Worm (Caenorhabditis elegans): ENCODE results near the gene D2089.8.

DNA sequence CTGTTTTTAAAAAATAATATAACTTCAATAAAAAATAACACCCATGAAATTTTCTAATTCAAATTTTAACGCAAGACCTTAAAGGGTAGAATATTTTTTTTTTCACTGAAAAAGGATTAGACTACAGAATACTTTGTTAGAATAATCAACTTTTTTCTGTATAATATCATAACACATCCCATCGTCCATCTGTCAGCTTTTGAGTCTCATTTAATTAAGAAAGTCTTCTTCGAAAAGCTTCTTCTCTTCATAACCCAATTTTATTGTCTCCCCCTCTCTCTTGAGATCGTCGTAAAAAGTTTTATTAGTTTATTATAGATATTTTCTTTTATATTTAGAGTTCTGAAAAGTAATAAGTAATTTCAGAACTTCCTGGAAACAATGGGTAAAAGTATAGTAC, 33.5 kb upstream of the D2089.8 start:
- TF ChIP-seq R02D3.7 (tag; optimal IDR thresholded peaks at IDR 0.05) (no peak), ceh-16 (tag; optimal IDR thresholded peaks at IDR 0.05) (no peak), ceh-82 (tag; optimal IDR thresholded peaks at IDR 0.05) (no peak), snpc-4 (tag; optimal IDR thresholded peaks at IDR 0.05) (no peak), aly-2 (tag; optimal IDR thresholded peaks at IDR 0.05) (no peak), zag-1 (tag; optimal IDR thresholded peaks at IDR 0.05) (no peak)
